Worm (Caenorhabditis elegans): ENCODE results near the gene M106.8.

M106.8 gene

DNA sequence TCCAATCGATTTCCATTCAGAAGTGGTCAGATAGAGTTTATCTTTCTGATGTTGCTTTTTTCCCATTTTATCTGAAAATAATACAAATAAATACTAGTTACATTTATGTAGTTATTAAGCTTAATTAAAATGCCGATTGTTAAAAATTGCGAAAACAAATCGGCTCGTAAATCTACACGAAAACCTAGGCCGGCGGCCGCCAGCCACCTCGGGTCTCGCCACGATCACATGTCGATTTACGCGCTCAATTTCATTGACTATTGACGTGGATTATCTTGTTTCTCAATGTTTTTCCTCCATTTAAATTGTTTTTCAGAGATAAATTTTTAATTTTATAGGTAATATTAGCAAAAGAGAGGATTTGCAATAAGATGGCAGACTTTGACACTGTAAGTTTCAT lies 29.1 kb upstream of the M106.8 start, which contains the start of the genes cyn-4 and copz-1:
Gene cyn-4 (minus strand): TSS at position 71 of the 400 bp plus-strand sequence.
Gene copz-1 (plus strand): TSS at position 339 of the 400 bp plus-strand sequence.
- peak; percentile 85 to 87 for TF ChIP-seq efl-1 (optimal IDR thresholded peaks at IDR 0.05)
- peak; percentile 80 to 97 for TF ChIP-seq efl-1 (GFP tag; optimal IDR thresholded peaks at IDR 0.05 in 1 of 2)
- TF ChIP-seq fkh-10 (GFP tag; optimal IDR thresholded peaks at IDR 0.05) = no peak
- TF ChIP-seq ceh-90 (tag; optimal IDR thresholded peaks at IDR 0.05) = peak; percentile 84
- peak; percentile 89 for TF ChIP-seq unc-130 (tag; optimal IDR thresholded peaks at IDR 0.05)
- TF ChIP-seq egl-13 (tag; optimal IDR thresholded peaks at IDR 0.05) = peak; percentile 78
- no peak for TF ChIP-seq egl-27 (tag; optimal IDR thresholded peaks at IDR 0.05)
- peak; percentile 45 for TF ChIP-seq elt-2 (tag; optimal IDR thresholded peaks at IDR 0.05)
- peak; percentile 70 to 80 (median 80) for TF ChIP-seq ceh-82 (tag; optimal IDR thresholded peaks at IDR 0.05)
- peak; percentile 54; the same call in 1 of the 2 replicates for TF ChIP-seq mab-9 (GFP tag; IDR thresholded peaks at IDR 0.05)
- no peak for TF ChIP-seq ceh-88 (GFP tag; IDR thresholded peaks at IDR 0.05)
- peak; percentile 87 for TF ChIP-seq dsc-1 (tag; optimal IDR thresholded peaks at IDR 0.05)
- peak; percentile 91 for TF ChIP-seq snu-23 (GFP tag; optimal IDR thresholded peaks at IDR 0.05)
- peak; percentile 81 for TF ChIP-seq lin-15B (tag; optimal IDR thresholded peaks at IDR 0.05)
- no peak for TF ChIP-seq ztf-4 (tag; optimal IDR thresholded peaks at IDR 0.05)
- peak; percentile 52 for TF ChIP-seq blmp-1 (tag; optimal IDR thresholded peaks at IDR 0.05)
- peak; percentile 90 for TF ChIP-seq xbp-1 (tag; optimal IDR thresholded peaks at IDR 0.05)
- TF ChIP-seq ama-1 (optimal IDR thresholded peaks at IDR 0.05) = no peak
- peak; percentile 88 for TF ChIP-seq lin-14 (GFP tag; optimal IDR thresholded peaks at IDR 0.05)
- no peak for TF ChIP-seq mef-2 (tag; optimal IDR thresholded peaks at IDR 0.05)
- TF ChIP-seq ztf-11 (tag; optimal IDR thresholded peaks at IDR 0.05) = peak in 1 of 2 experiments; percentile 86
- peak; percentile 93 to 94 for TF ChIP-seq lsy-2 (tag; optimal IDR thresholded peaks at IDR 0.05)
- TF ChIP-seq unc-98 (GFP tag; IDR thresholded peaks at IDR 0.05) = peak; percentile 71
- TF ChIP-seq snpc-4 (tag; optimal IDR thresholded peaks at IDR 0.05) = peak; percentile 42
- no peak for TF ChIP-seq nhr-12 (tag; optimal IDR thresholded peaks at IDR 0.05)
- TF ChIP-seq alr-1 (tag; optimal IDR thresholded peaks at IDR 0.05; ENCODE audit: borderline replicate concordance) = no peak
- no peak for TF ChIP-seq aha-1 (tag; optimal IDR thresholded peaks at IDR 0.05)
- TF ChIP-seq nhr-47 (tag; optimal IDR thresholded peaks at IDR 0.05) = peak; percentile 89
- TF ChIP-seq nhr-85 (tag) = peak; percentile 91
- peak; percentile 28 for TF ChIP-seq aly-2 (tag; optimal IDR thresholded peaks at IDR 0.05)
- TF ChIP-seq sox-4 (tag; optimal IDR thresholded peaks at IDR 0.05) = peak; percentile 54
- peak; percentile 40 for TF ChIP-seq nhr-237 (tag; optimal IDR thresholded peaks at IDR 0.05)
- peak; percentile 0 for TF ChIP-seq jun-1 (tag; optimal IDR thresholded peaks at IDR 0.05)
- TF ChIP-seq lin-35 (GFP tag; optimal IDR thresholded peaks at IDR 0.05) = peak; percentile 80 to 85
- TF ChIP-seq vab-15 (tag; optimal IDR thresholded peaks at IDR 0.05) = peak; percentile 69
- peak; percentile 59 for TF ChIP-seq skn-1 (tag; optimal IDR thresholded peaks at IDR 0.05)
- no peak for TF ChIP-seq nhr-28 (tag; optimal IDR thresholded peaks at IDR 0.05)
- peak; percentile 77 for TF ChIP-seq unc-86 (tag; optimal IDR thresholded peaks at IDR 0.05)
- peak; percentile 91 for TF ChIP-seq tbx-2 (tag; optimal IDR thresholded peaks at IDR 0.05)
- TF ChIP-seq swsn-7 (tag; optimal IDR thresholded peaks at IDR 0.05) = peak; percentile 85
- TF ChIP-seq tlp-1 (tag; optimal IDR thresholded peaks at IDR 0.05) = no peak
- peak; percentile 75 to 85 (median 80) for TF ChIP-seq dpl-1 (GFP tag; optimal IDR thresholded peaks at IDR 0.05)
- no peak for TF ChIP-seq ets-5 (GFP tag; IDR thresholded peaks at IDR 0.05)
- TF ChIP-seq pag-3 (tag; optimal IDR thresholded peaks at IDR 0.05; ENCODE audit: borderline replicate concordance, insufficient read depth) = no peak
- TF ChIP-seq nhr-84 (tag; optimal IDR thresholded peaks at IDR 0.05) = no peak
- peak; percentile 92 for TF ChIP-seq nhr-71 (tag; optimal IDR thresholded peaks at IDR 0.05)
- TF ChIP-seq zip-4 (GFP tag; optimal IDR thresholded peaks at IDR 0.05) = peak; percentile 53
- TF ChIP-seq nhr-19 (GFP tag; conservative IDR thresholded peaks at IDR 0.05) = peak; percentile 78
- peak; percentile 80 for TF ChIP-seq C16A3.4 (tag; optimal IDR thresholded peaks at IDR 0.05)
- no peak for TF ChIP-seq hpl-2 (GFP tag; optimal IDR thresholded peaks at IDR 0.05)
- TF ChIP-seq nhr-76 (tag; optimal IDR thresholded peaks at IDR 0.05) = no peak
- peak; percentile 98 for TF ChIP-seq rnt-1 (tag; optimal IDR thresholded peaks at IDR 0.05)
- peak; percentile 60 for TF ChIP-seq nhr-77 (tag; optimal IDR thresholded peaks at IDR 0.05)
- TF ChIP-seq lin-13 (GFP tag; optimal IDR thresholded peaks at IDR 0.05) = peak; percentile 68

All from whole organism, L1 larva.